Fruit fly (Drosophila melanogaster) Kc167 (cell line): ENCODE measurements around the gene CG8138.

ENCODE experiments used
- Myc ChIP-seq: fragments of >200 bp; optimal IDR thresholded peaks from 2 replicates; lab custom pipeline; 2017; ENCODE audit warnings: missing external identifiers
- Sin3A ChIP-seq: fragments of >200 bp; optimal IDR thresholded peaks from 2 replicates; lab custom pipeline; 2018; ENCODE audit warnings: missing external identifiers
- h ChIP-seq: fragments of >200 bp; optimal IDR thresholded peaks from 3 replicates; lab custom pipeline; 2018; ENCODE audit warnings: missing external identifiers
- insv ChIP-seq: fragments of >200 bp; optimal IDR thresholded peaks from 3 replicates; lab custom pipeline; 2018; ENCODE audit warnings: missing external identifiers
- psq ChIP-seq: fragments of >200 bp; optimal IDR thresholded peaks from 2 replicates; lab custom pipeline; 2017; ENCODE audit warnings: missing external identifiers
- ttk ChIP-seq: sonication (Bioruptor generic); optimal IDR thresholded peaks from 2 replicates; lab custom pipeline; 2017; ENCODE audit warnings: missing external identifiers

dm6 chr3R:13218733-13219132, 37.6 kb downstream of the CG8138 start:
- TF ChIP-seq Sin3A (lab: Kevin White, UChicago) (no peak), psq (lab: Kevin White, UChicago) (no peak), insv (lab: Kevin White, UChicago) (no peak), h (lab: Kevin White, UChicago) (no peak), ttk (no peak), Myc (lab: Kevin White, UChicago) (no peak)
